Worm (Caenorhabditis elegans): ENCODE results near the gene fbxb-74.

The fbxb-74 gene

DNA sequence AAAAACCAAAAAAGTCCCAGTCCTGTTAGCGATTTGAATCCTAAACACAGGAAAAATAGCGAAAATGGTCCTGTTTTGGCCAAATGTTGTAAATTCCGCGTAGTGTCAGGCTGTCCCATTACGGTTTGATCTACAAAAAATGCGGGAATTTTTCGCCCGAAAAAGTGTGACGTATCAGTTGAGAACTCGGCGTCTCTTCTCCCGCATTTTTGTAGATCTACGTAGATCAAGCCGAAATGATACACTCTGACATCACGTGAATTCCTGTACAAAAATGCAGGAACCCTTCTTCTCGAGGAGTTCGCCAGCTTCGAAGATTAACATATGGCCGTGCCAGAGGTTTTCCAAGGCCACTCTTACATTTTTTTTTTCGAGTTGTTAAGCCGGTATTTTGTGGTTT is 43.5 kb downstream of the fbxb-74 start:
- TF ChIP-seq pqm-1 (tag; optimal IDR thresholded peaks at IDR 0.05) (no peak), F13H6.1 (tag; optimal IDR thresholded peaks at IDR 0.05) (no peak), tbx-7 (tag; optimal IDR thresholded peaks at IDR 0.05) (no peak), hlh-30 (tag; optimal IDR thresholded peaks at IDR 0.05; ENCODE audit: insufficient read depth) (no peak), ceh-18 (tag; optimal IDR thresholded peaks at IDR 0.05) (no peak)

DNA sequence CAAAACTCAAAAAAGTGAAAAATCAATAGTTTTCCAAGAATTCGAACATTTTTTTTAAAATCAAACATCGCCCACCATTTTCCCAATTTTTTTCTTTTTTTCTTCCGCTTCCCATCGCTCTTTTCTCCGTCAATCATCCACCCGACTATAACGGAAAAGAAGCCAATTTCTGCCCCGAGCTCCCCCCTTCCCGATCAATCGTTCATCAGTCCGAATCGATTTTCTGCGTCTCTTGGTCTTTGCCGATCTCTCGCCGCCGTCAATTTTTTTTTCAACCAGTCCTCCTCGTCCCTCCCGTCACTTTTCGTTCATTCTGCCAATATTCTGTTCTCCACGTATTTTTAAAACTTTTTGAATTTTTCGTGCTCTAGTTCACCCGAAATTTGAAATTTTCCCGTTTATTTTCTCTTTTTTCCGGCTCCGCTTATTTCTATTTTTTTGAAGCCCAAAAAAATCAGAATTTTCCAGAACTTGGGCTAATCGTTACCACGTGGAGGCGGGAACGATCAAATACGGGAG is 45.1 kb downstream of the fbxb-74 start, which contains the start of gene ell-1:
Gene ell-1, plus strand, starts transcription at position 469 of the 519 bp plus-strand sequence.
- TF ChIP-seq C08G9.2 (tag; optimal IDR thresholded peaks at IDR 0.05) (peak; percentile 11), pha-2 (tag; optimal IDR thresholded peaks at IDR 0.05) (no peak)

DNA sequence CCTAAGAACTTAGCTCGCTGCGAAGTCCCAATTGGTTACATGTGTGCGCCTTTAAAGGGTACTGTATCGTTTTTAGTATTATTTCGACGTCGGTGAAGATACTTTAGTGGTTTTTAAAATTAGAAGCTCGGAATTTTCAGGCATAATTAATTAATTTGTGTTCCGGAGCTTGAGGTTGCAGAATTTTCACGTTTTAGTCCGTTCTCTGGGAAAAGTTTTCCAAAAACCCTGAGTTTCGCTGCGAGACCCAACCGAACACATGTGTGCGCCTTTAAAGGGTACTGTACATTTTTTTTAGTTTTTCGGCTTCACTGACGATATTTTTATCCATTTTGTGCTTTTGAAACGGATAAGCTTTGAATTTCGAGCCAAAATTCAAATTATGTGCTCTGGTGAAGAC is 45.6 kb downstream of the fbxb-74 start:
- TF ChIP-seq T23F11.4 (GFP tag; optimal IDR thresholded peaks at IDR 0.05) = no peak
- no peak for TF ChIP-seq zip-5 (tag; optimal IDR thresholded peaks at IDR 0.05)
- no peak for TF ChIP-seq mec-3 (tag; optimal IDR thresholded peaks at IDR 0.05; ENCODE audit: borderline replicate concordance)
- no peak for TF ChIP-seq odd-2 (tag; optimal IDR thresholded peaks at IDR 0.05)
- TF ChIP-seq unc-86 (tag; optimal IDR thresholded peaks at IDR 0.05) = no peak
- no peak for TF ChIP-seq unc-42 (tag; optimal IDR thresholded peaks at IDR 0.05)
- no peak for TF ChIP-seq C08G9.2 (tag; optimal IDR thresholded peaks at IDR 0.05)
- no peak for TF ChIP-seq hlh-15 (tag; optimal IDR thresholded peaks at IDR 0.05)
- TF ChIP-seq nhr-232 (tag; optimal IDR thresholded peaks at IDR 0.05) = no peak
- TF ChIP-seq lin-11 (tag; optimal IDR thresholded peaks at IDR 0.05) = no peak
- no peak for TF ChIP-seq C38D4.7 (GFP tag; optimal IDR thresholded peaks at IDR 0.05)
- TF ChIP-seq pros-1 (tag; optimal IDR thresholded peaks at IDR 0.05) = no peak
- no peak for TF ChIP-seq ceh-14 (tag; optimal IDR thresholded peaks at IDR 0.05)
- TF ChIP-seq ztf-16 (tag; optimal IDR thresholded peaks at IDR 0.05) = no peak

DNA sequence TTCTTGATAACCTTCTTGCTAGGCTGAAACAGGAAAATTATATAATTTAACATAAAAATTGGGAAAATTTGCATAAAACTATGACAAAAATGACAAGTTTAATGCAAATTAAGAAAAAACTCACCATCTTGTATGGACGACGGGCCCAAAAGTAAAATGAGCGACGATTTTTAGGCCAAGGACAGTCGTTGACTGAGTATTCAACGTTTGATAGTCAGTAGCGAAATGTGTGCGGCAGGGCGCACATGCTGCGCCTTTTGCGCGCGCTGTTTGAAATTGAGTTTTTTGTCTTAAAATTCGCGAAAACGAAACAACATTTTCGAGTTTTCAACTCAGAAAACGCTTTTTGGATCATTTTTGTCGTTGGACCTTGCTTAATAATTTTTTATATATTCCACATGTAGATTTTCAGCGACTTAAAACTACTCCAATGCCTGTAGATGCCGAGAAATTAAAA is 48.6 kb downstream of the fbxb-74 start, which contains the start of the genes rpl-7A and set-21:
Gene rpl-7A, minus strand, starts transcription at position 153 of the 457 bp plus-strand sequence.
Gene set-21, plus strand, starts transcription at position 407 of the 457 bp plus-strand sequence.
- no peak for TF ChIP-seq ceh-6 (GFP tag; optimal IDR thresholded peaks at IDR 0.05)
- TF ChIP-seq gmeb-2 (tag; optimal IDR thresholded peaks at IDR 0.05) = no peak
- no peak for TF ChIP-seq fkh-10 (GFP tag; optimal IDR thresholded peaks at IDR 0.05)
- TF ChIP-seq ztf-16 (tag; optimal IDR thresholded peaks at IDR 0.05) = peak; percentile 62
- TF ChIP-seq pha-4 (tag; optimal IDR thresholded peaks at IDR 0.05) = no peak
- TF ChIP-seq npax-4 (tag; optimal IDR thresholded peaks at IDR 0.05) = no peak
- TF ChIP-seq tbx-7 (tag; optimal IDR thresholded peaks at IDR 0.05) = peak; percentile 15
- TF ChIP-seq hlh-8 (tag; optimal IDR thresholded peaks at IDR 0.05) = no peak
- no peak for TF ChIP-seq odd-2 (tag; optimal IDR thresholded peaks at IDR 0.05)
- TF ChIP-seq nfya-1 (tag; optimal IDR thresholded peaks at IDR 0.05) = peak; percentile 85
- TF ChIP-seq ceh-22 (tag; optimal IDR thresholded peaks at IDR 0.05) = no peak
- TF ChIP-seq pqm-1 (tag; optimal IDR thresholded peaks at IDR 0.05) = no peak
- TF ChIP-seq ceh-45 (GFP tag; IDR thresholded peaks at IDR 0.05) = peak; percentile 13; the same call in 1 of the 2 replicates
- peak; percentile 71 for TF ChIP-seq unc-86 (tag; optimal IDR thresholded peaks at IDR 0.05)
- no peak for TF ChIP-seq lim-6 (tag; optimal IDR thresholded peaks at IDR 0.05)
- TF ChIP-seq mec-3 (tag; optimal IDR thresholded peaks at IDR 0.05; ENCODE audit: borderline replicate concordance) = no peak
- peak; percentile 47 for TF ChIP-seq elt-2 (tag; optimal IDR thresholded peaks at IDR 0.05)
- TF ChIP-seq ceh-19 (GFP tag; optimal IDR thresholded peaks at IDR 0.05) = peak; percentile 1
- TF ChIP-seq K09A11.1 (tag; optimal IDR thresholded peaks at IDR 0.05; ENCODE audit: insufficient read depth) = no peak
- peak; percentile 27; the same call in 1 of the 2 replicates for TF ChIP-seq sox-2 (GFP tag; IDR thresholded peaks at IDR 0.05)
- no peak for TF ChIP-seq sox-4 (tag; optimal IDR thresholded peaks at IDR 0.05)
- TF ChIP-seq ceh-30 (tag; optimal IDR thresholded peaks at IDR 0.05) = no peak
- TF ChIP-seq zip-5 (tag; optimal IDR thresholded peaks at IDR 0.05) = peak; percentile 14
- TF ChIP-seq ceh-34 (tag; optimal IDR thresholded peaks at IDR 0.05) = peak; percentile 90
- TF ChIP-seq tbx-2 (tag; optimal IDR thresholded peaks at IDR 0.05) = peak; percentile 80
- peak; percentile 13 for TF ChIP-seq pha-2 (tag; optimal IDR thresholded peaks at IDR 0.05)
- peak; percentile 43 for TF ChIP-seq hlh-30 (tag; optimal IDR thresholded peaks at IDR 0.05; ENCODE audit: insufficient read depth)
- TF ChIP-seq unc-42 (tag; optimal IDR thresholded peaks at IDR 0.05) = peak; percentile 79
- TF ChIP-seq pax-1 (tag; optimal IDR thresholded peaks at IDR 0.05) = no peak
- TF ChIP-seq hlh-6 (tag; optimal IDR thresholded peaks at IDR 0.05) = no peak
- no peak for TF ChIP-seq dmd-4 (tag; optimal IDR thresholded peaks at IDR 0.05; ENCODE audit: borderline replicate concordance)
- peak; percentile 62 for TF ChIP-seq ceh-14 (tag; optimal IDR thresholded peaks at IDR 0.05)
- no peak for TF ChIP-seq fax-1 (tag; optimal IDR thresholded peaks at IDR 0.05)
- no peak for TF ChIP-seq fkh-6 (tag; optimal IDR thresholded peaks at IDR 0.05)
- no peak for TF ChIP-seq hlh-13 (GFP tag; optimal IDR thresholded peaks at IDR 0.05)
